Fruit fly (Drosophila melanogaster): ENCODE data around the gene sstn.

DNA sequence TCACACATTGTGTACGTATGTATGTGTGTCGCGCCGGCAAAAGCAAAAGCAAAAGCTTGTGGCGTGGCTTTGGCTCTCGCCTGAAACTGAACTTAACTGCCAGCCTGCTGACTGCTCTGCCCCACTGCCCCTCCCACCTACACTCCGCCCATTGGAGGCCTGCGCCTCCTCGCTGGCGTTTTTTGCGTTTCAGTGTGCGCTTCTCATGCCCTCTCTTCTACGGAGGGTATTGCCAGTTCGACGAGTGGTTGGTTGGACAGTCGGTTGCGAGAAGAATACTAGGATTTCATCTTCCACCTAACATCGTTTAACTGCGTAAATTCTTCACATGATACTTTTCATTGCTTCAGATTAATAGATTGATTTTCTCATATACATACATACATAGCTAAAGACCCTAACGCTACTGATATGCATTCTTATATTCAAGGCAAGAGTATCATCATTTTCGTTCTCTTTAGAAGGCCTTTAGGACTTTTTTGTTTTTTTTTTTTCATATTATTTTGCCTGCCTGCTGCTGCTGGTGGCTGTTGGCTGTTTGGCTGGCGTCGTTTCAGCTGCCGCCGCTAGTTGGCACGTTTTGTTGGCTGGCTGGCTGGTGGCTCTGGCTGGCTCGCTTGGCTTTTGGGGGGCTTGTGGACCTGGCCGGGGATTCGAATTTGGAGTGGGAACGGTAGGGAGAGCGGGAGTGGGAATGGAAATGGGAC, 10.5 kb upstream of the sstn start:
- no peak for TF ChIP-seq insv (optimal IDR thresholded peaks at IDR 0.05)
- no peak for TF ChIP-seq h (optimal IDR thresholded peaks at IDR 0.05)
